Worm (Caenorhabditis elegans) whole organism, L1 larva: ENCODE results near the gene rabr-1.

Source experiments
- C16A3.4 ChIP-seq: fragments of 150-350 bp; optimal IDR thresholded peaks from 2 replicates; lab custom pipeline; 2014; ENCODE audit warnings: missing biosample characterization, missing genetic modification characterization
- C34B4.2 ChIP-seq: sonication (generic microtip); optimal IDR thresholded peaks from 2 replicates; lab custom pipeline; 2017; ENCODE audit warnings: mild to moderate bottlenecking, missing genetic modification characterization, missing compliant biosample characterization
- ceh-82 ChIP-seq, 3 experiments: fragments of 150-350 bp in 1 of 3; sonication (generic microtip) in 2 of 3; optimal IDR thresholded peaks; 2 replicates each; lab custom pipeline; 2014 to 2017; ENCODE audit warnings: missing biosample characterization in 3 of 3, missing genetic modification characterization in 3 of 3
- ceh-90 ChIP-seq: sonication (generic microtip); optimal IDR thresholded peaks from 2 replicates; lab custom pipeline; 2016; ENCODE audit warnings: missing genetic modification characterization, missing compliant biosample characterization
- dpl-1 ChIP-seq, 3 experiments: fragments of 150-350 bp in 2 of 3; sonication (generic microtip) in 1 of 3; optimal IDR thresholded peaks; 2 replicates each; lab custom pipeline; 2014 to 2017; ENCODE audit warnings: missing biosample characterization in 3 of 3, missing genetic modification characterization in 3 of 3, missing genetic modification reagents in 3 of 3
- dsc-1 ChIP-seq: sonication (generic microtip); optimal IDR thresholded peaks from 2 replicates; lab custom pipeline; 2016; ENCODE audit warnings: mild to moderate bottlenecking, missing genetic modification characterization, missing compliant biosample characterization
- efl-1 ChIP-seq, 4 experiments: fragments of 150-350 bp; optimal IDR thresholded peaks in 3 of 4; peaks in 1 of 4; 1 replicate in 1 of 4; 2 replicates in 3 of 4; lab custom pipeline; 2014; ENCODE audit warnings: missing biosample characterization in 2 of 4, missing genetic modification characterization in 2 of 4, missing genetic modification reagents in 2 of 4
- egl-27 ChIP-seq, 2 experiments: fragments of 150-350 bp in 1 of 2; sonication (generic microtip); optimal IDR thresholded peaks; 3 replicates each; lab custom pipeline; 2017 to 2018; ENCODE audit warnings: missing biosample characterization in 2 of 2, missing genetic modification characterization in 2 of 2, missing genetic modification reagents in 2 of 2
- elt-2 ChIP-seq: sonication (generic microtip); optimal IDR thresholded peaks from 2 replicates; lab custom pipeline; 2016; ENCODE audit warnings: missing genetic modification characterization, mild to moderate bottlenecking, inconsistent platforms, missing compliant biosample characterization, missing genetic modification reagents
- elt-3 ChIP-seq, 6 experiments: fragments of 150-350 bp in 1 of 6; sonication (generic microtip); optimal IDR thresholded peaks; 2 replicates each; lab custom pipeline; 2017 to 2018; ENCODE audit warnings: missing biosample characterization in 6 of 6, missing genetic modification characterization in 6 of 6, inconsistent platforms in 1 of 6
- fkh-10 ChIP-seq: sonication (generic microtip); optimal IDR thresholded peaks from 2 replicates; lab custom pipeline; 2017; ENCODE audit warnings: missing biosample characterization, missing genetic modification reagents, missing genetic modification characterization
- fkh-4 ChIP-seq: sonication (generic microtip); optimal IDR thresholded peaks from 2 replicates; lab custom pipeline; 2016; ENCODE audit warnings: missing compliant biosample characterization, missing genetic modification characterization, borderline replicate concordance
- hlh-17 ChIP-seq: fragments of 200-800 bp; sonication (Bioruptor generic); optimal IDR thresholded peaks from 2 replicates; lab custom pipeline; 2018; ENCODE audit warnings: missing genetic modification characterization, mild to moderate bottlenecking, missing compliant biosample characterization, moderate library complexity, borderline replicate concordance
- isw-1 ChIP-seq: fragments of 200-800 bp; sonication (Bioruptor generic); IDR thresholded peaks from 2 replicates; pipeline ENCODE4 v1.3.6; 2022; ENCODE audit warnings: missing genetic modification characterization, missing compliant biosample characterization
- jun-1 ChIP-seq: fragments of 150-350 bp; optimal IDR thresholded peaks from 2 replicates; lab custom pipeline; 2014; ENCODE audit warnings: missing biosample characterization, missing genetic modification reagents, missing genetic modification characterization
- lin-14 ChIP-seq: fragments of 200-800 bp; sonication (Bioruptor generic); optimal IDR thresholded peaks from 2 replicates; lab custom pipeline; 2018; ENCODE audit warnings: mild to moderate bottlenecking, missing genetic modification characterization, moderate library complexity, missing compliant biosample characterization
- lin-15B ChIP-seq: fragments of 150-350 bp; sonication (generic microtip); optimal IDR thresholded peaks from 3 replicates; lab custom pipeline; 2014; ENCODE audit warnings: missing biosample characterization, missing genetic modification characterization
- lin-35 ChIP-seq, 2 experiments: fragments of 150-350 bp; optimal IDR thresholded peaks; 2 replicates each; lab custom pipeline; 2014; ENCODE audit warnings: missing biosample characterization in 2 of 2, missing genetic modification characterization in 2 of 2, missing genetic modification reagents in 2 of 2
- lin-39 ChIP-seq: fragments of 150-350 bp; optimal IDR thresholded peaks from 2 replicates; lab custom pipeline; 2014; ENCODE audit warnings: missing biosample characterization, missing genetic modification reagents, missing genetic modification characterization
- lir-3 ChIP-seq: sonication (generic microtip); optimal IDR thresholded peaks from 2 replicates; lab custom pipeline; 2016; ENCODE audit warnings: mild to moderate bottlenecking, missing genetic modification characterization, moderate library complexity, missing compliant biosample characterization; ENCODE audit not compliant: poor library complexity
- mep-1 ChIP-seq: fragments of 150-350 bp; optimal IDR thresholded peaks from 2 replicates; lab custom pipeline; 2014; ENCODE audit warnings: missing biosample characterization, missing genetic modification characterization
- nhr-12 ChIP-seq: sonication (generic microtip); optimal IDR thresholded peaks from 2 replicates; lab custom pipeline; 2017; ENCODE audit warnings: missing biosample characterization, missing genetic modification characterization
- nhr-19 ChIP-seq: fragments of 200-800 bp; sonication (Bioruptor generic); conservative IDR thresholded peaks from 2 replicates; pipeline ENCODE4 v1.3.6; 2022; ENCODE audit warnings: missing genetic modification characterization, missing compliant biosample characterization
- nhr-20 ChIP-seq: sonication (generic microtip); optimal IDR thresholded peaks from 2 replicates; lab custom pipeline; 2016; ENCODE audit warnings: mild to moderate bottlenecking, missing genetic modification characterization, missing compliant biosample characterization
- nhr-237 ChIP-seq: fragments of 150-350 bp; optimal IDR thresholded peaks from 2 replicates; lab custom pipeline; 2014; ENCODE audit warnings: missing biosample characterization, missing genetic modification characterization
- nhr-71 ChIP-seq: sonication (generic microtip); optimal IDR thresholded peaks from 2 replicates; lab custom pipeline; 2016; ENCODE audit warnings: mild to moderate bottlenecking, missing genetic modification characterization, moderate library complexity, missing compliant biosample characterization
- nhr-77 ChIP-seq: fragments of 150-350 bp; optimal IDR thresholded peaks from 2 replicates; lab custom pipeline; 2014; ENCODE audit warnings: missing biosample characterization, missing genetic modification characterization
- nhr-85 ChIP-seq: sonication (generic microtip); peaks from one replicate; lab custom pipeline; 2016; ENCODE audit warnings: missing genetic modification characterization, inconsistent platforms, missing compliant biosample characterization
- nhr-90 ChIP-seq: sonication (generic microtip); optimal IDR thresholded peaks from 2 replicates; lab custom pipeline; 2016; ENCODE audit warnings: mild to moderate bottlenecking, missing genetic modification characterization, missing compliant biosample characterization; ENCODE audit not compliant: poor library complexity
- pag-3 ChIP-seq: sonication (generic microtip); optimal IDR thresholded peaks from 2 replicates; lab custom pipeline; 2017; ENCODE audit warnings: missing genetic modification characterization, mild to moderate bottlenecking, missing compliant biosample characterization, antibody characterized with exemption, borderline replicate concordance; ENCODE audit not compliant: insufficient read depth
- pqm-1 ChIP-seq: sonication (generic microtip); optimal IDR thresholded peaks from 3 replicates; lab custom pipeline; 2017; ENCODE audit warnings: missing biosample characterization, missing genetic modification characterization
- rnt-1 ChIP-seq: sonication (generic microtip); optimal IDR thresholded peaks from 2 replicates; lab custom pipeline; 2016; ENCODE audit warnings: mild to moderate bottlenecking, missing genetic modification characterization, moderate library complexity, missing compliant biosample characterization
- skn-1 ChIP-seq: fragments of 150-350 bp; optimal IDR thresholded peaks from 2 replicates; lab custom pipeline; 2014; ENCODE audit warnings: missing biosample characterization, missing genetic modification characterization
- snpc-4 ChIP-seq: fragments of 150-350 bp; optimal IDR thresholded peaks from 2 replicates; lab custom pipeline; 2014; ENCODE audit warnings: missing biosample characterization, missing genetic modification characterization
- sptf-1 ChIP-seq: fragments of 150-350 bp; optimal IDR thresholded peaks from 2 replicates; lab custom pipeline; 2014; ENCODE audit warnings: missing biosample characterization, missing genetic modification characterization
- unc-86 ChIP-seq: sonication (generic microtip); optimal IDR thresholded peaks from 2 replicates; lab custom pipeline; 2016; ENCODE audit warnings: missing genetic modification characterization, missing compliant biosample characterization
- zag-1 ChIP-seq: fragments of 150-350 bp; optimal IDR thresholded peaks from 2 replicates; lab custom pipeline; 2014; ENCODE audit warnings: missing biosample characterization, missing genetic modification characterization
- ztf-4 ChIP-seq: fragments of 150-350 bp; optimal IDR thresholded peaks from 2 replicates; lab custom pipeline; 2014; ENCODE audit warnings: missing biosample characterization, missing genetic modification characterization

The rabr-1 gene

DNA sequence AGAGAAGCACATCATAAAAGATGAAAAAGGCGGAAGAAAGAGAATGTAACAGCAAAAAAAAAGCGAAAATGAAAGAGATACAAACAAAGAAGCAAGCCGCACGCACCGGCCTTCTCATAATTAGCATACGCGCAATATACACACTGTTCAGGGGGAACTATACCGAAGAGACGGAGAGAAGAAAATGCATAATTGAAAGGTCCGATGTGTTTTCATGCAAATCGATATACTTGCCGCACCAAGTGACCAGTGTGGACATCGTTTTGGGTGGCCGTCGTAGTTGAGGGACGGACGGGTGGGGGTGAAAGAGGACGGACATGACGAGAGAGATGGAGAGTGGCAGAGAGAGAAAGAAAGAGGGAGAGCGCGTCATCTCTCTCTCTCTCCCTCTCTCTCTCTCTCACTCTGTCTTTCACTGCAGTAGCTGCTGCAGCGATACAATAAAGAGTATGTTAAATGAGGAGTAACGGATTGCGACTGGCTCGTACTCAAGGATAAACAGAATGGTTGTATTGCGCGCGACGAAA, 40.3 kb downstream of the rabr-1 start (continued):
- TF ChIP-seq snpc-4 (tag; lab: Kevin White, UChicago) (peak; percentile 62), C16A3.4 (tag; lab: Kevin White, UChicago) (peak; percentile 68), isw-1 (GFP tag; lab: Robert Waterston, UW) (peak; percentile 44), fkh-10 (GFP tag; lab: Kevin White, UChicago) (peak; percentile 85), lin-39 (tag; lab: Kevin White, UChicago) (peak; percentile 55), nhr-19 (peak; percentile 83), mep-1 (tag; lab: Kevin White, UChicago) (peak; percentile 79), dpl-1 (GFP tag; optimal IDR thresholded peaks at IDR 0.05; lab: Kevin White, UChicago) (peak; percentile 12 to 36 (median 32)), nhr-12 (no peak), zag-1 (peak; percentile 60), nhr-77 (peak; percentile 85), rnt-1 (tag; lab: Kevin White, UChicago) (peak; percentile 90), skn-1 (tag; lab: Kevin White, UChicago) (peak; percentile 98), pag-3 (no peak), nhr-237 (tag; lab: Kevin White, UChicago) (peak; percentile 49), nhr-85 (tag; lab: Kevin White, UChicago) (peak; percentile 95), hlh-17 (GFP tag; lab: Kevin White, UChicago) (no peak), sptf-1 (tag; lab: Kevin White, UChicago) (no peak), nhr-71 (tag; lab: Kevin White, UChicago) (peak; percentile 95), pqm-1 (tag; lab: Kevin White, UChicago) (no peak), lir-3 (tag; lab: Kevin White, UChicago) (peak; percentile 92), jun-1 (tag; lab: Kevin White, UChicago) (peak; percentile 79), egl-27 (tag; optimal IDR thresholded peaks at IDR 0.05; lab: Kevin White, UChicago) (peak; percentile 66 to 77), efl-1 (optimal IDR thresholded peaks at IDR 0.05; lab: Kevin White, UChicago) (peak; percentile 64 to 77), efl-1 (GFP tag; optimal IDR thresholded peaks at IDR 0.05 in 1 of 2; lab: Kevin White, UChicago) (peak in 1 of 2 experiments; percentile 94), unc-86 (peak; percentile 84), elt-3 (tag; optimal IDR thresholded peaks at IDR 0.05; lab: Kevin White, UChicago) (peak in 1 of 6 experiments; percentile 42), ceh-82 (tag; optimal IDR thresholded peaks at IDR 0.05; lab: Kevin White, UChicago) (peak; percentile 83 to 89 (median 86)), nhr-90 (peak; percentile 75), ztf-4 (tag; lab: Kevin White, UChicago) (peak; percentile 80)

DNA sequence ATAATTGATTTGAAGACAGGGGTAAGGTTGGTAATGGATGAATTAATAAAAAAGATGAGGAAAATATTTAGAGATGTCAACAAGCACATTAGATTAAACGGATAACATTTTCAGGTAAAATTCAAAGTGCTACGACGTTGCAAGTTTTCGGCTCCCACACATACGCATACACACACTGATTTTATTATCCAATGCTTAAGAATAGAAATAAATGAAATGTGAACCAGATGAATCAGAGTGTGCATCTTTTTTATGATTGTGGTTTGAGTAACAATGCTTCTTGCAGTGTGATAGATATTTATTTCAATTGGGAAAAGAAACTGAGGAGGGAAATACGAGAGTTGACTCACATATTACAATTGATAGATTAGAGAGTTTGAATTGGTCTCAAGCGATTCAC, 42.7 kb downstream of the rabr-1 start:
- TF ChIP-seq C34B4.2 (tag; lab: Kevin White, UChicago) (no peak), dsc-1 (tag; lab: Kevin White, UChicago) (peak; percentile 93), fkh-4 (tag; lab: Kevin White, UChicago) (peak; percentile 68), efl-1 (optimal IDR thresholded peaks at IDR 0.05; lab: Kevin White, UChicago) (no peak), efl-1 (GFP tag; optimal IDR thresholded peaks at IDR 0.05 in 1 of 2; lab: Kevin White, UChicago) (peak in 1 of 2 experiments; percentile 67)

DNA sequence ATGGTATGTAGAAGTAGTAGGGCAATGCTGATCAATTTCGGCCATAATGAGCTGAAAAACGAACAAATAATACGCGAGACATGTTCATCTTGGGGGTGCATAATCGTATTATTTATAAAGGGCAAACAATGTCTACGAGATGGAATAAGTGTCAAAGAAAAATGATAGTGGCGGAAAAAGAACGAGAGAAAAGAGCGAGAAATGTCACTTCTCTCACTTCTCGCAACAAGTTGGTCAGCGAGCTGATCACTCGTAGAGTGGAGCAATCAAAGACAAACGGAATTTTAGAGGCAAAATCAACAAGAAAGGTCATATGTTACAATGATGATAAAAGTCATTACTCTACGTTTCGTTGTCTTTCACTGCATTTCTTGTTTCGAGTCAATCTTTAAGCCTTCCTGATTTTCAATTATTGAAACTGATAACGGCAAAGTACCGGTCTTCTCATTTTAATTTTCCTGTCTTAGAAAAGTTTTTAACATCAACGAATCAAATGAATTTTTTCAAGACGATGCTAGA, 45.1 kb downstream of the rabr-1 start, which contains the start of gene F52H2.3:
Gene F52H2.3 (minus strand): TSS at position 51 of the 519 bp plus-strand sequence.
- TF ChIP-seq lin-14 (peak; percentile 32), lin-35 (GFP tag; optimal IDR thresholded peaks at IDR 0.05; lab: Kevin White, UChicago) (peak in 1 of 2 experiments; percentile 37), efl-1 (optimal IDR thresholded peaks at IDR 0.05; lab: Kevin White, UChicago) (no peak), efl-1 (GFP tag; optimal IDR thresholded peaks at IDR 0.05 in 1 of 2; lab: Kevin White, UChicago) (peak in 1 of 2 experiments; percentile 23), elt-2 (tag; lab: Kevin White, UChicago) (peak; percentile 60), ceh-90 (no peak), nhr-20 (peak; percentile 8), lin-15B (tag; lab: Kevin White, UChicago) (no peak), skn-1 (tag; lab: Kevin White, UChicago) (peak; percentile 44)
